Worm (Caenorhabditis elegans): Measurements from ENCODE around the gene col-155.

DNA sequence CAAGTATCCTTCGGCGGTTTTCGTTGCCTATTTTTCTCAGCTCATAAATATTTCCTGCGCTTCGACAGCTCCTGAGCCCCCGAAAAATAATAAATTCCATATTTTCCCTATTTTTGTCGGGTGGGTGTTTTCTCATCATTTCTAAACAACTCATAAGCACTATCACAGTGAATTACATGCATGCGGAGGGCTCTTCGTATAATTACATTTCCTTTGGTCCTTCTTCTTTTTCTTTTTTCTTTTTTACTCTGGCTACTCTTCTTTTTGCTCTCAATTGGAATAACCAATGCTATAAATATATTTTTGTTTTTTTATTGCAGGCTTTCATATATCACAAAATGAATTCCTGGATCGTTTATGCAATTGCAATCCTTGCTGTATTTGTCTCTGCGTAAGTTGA lies 47.8 kb downstream of the col-155 start, which contains the start of gene T02E9.5:
- TF ChIP-seq dsc-1 (tag; optimal IDR thresholded peaks at IDR 0.05) (no peak), ztf-4 (tag; optimal IDR thresholded peaks at IDR 0.05) (no peak), grh-1 (GFP tag; IDR thresholded peaks at IDR 0.05) (no peak), nhr-76 (tag; optimal IDR thresholded peaks at IDR 0.05) (no peak), aly-2 (tag; optimal IDR thresholded peaks at IDR 0.05) (no peak), ceh-88 (GFP tag; IDR thresholded peaks at IDR 0.05) (no peak), nhr-11 (tag; optimal IDR thresholded peaks at IDR 0.05) (no peak), ceh-82 (tag; optimal IDR thresholded peaks at IDR 0.05) (no peak)
